Fruit fly (Drosophila melanogaster) whole organism: Measurements from ENCODE around the gene CG13972.

Experiments
- CG8478 ChIP-seq: fragments of >200 bp; optimal IDR thresholded peaks from 2 replicates; lab custom pipeline; 2018; ENCODE audit warnings: inconsistent platforms
- Dll ChIP-seq: fragments of >200 bp; optimal IDR thresholded peaks from 2 replicates; lab custom pipeline; 2017
- EcR ChIP-seq, 2 experiments: fragments of >200 bp; optimal IDR thresholded peaks; 2 replicates each; lab custom pipeline; 2017; ENCODE audit warnings: missing biosample characterization in 2 of 2, missing genetic modification characterization in 2 of 2, missing genetic modification reagents in 2 of 2
- pan ChIP-seq: fragments of >200 bp; optimal IDR thresholded peaks from 2 replicates; lab custom pipeline; 2017
- psq ChIP-seq: fragments of >200 bp; optimal IDR thresholded peaks from 2 replicates; lab custom pipeline; 2017
- usp ChIP-seq: fragments of >200 bp; optimal IDR thresholded peaks from 2 replicates; lab custom pipeline; 2017; ENCODE audit warnings: missing biosample characterization, missing genetic modification characterization, mixed read lengths

CG13972 gene

dm6 chr3R:27517157-27517556, at the start of gene CG13972:
TSS of gene CG13972 (minus strand) at chr3R:27517257.
- no peak for TF ChIP-seq pan
- no peak for TF ChIP-seq Dll (lab: Kevin White, UChicago)

- TF ChIP-seq psq (no peak), usp (GFP tag; lab: Kevin White, UChicago) (no peak), CG8478 (no peak), EcR (GFP tag; optimal IDR thresholded peaks at IDR 0.05; lab: Kevin White, UChicago) (no peak), Dll (lab: Kevin White, UChicago) (no peak), pan (no peak)
Observed at dm6 chr3R:27561114-27561513, 44.1 kb upstream of the CG13972 start, which contains the start of gene CG5646. TSS of gene CG5646 (minus strand) at chr3R:27561319.

DNA sequence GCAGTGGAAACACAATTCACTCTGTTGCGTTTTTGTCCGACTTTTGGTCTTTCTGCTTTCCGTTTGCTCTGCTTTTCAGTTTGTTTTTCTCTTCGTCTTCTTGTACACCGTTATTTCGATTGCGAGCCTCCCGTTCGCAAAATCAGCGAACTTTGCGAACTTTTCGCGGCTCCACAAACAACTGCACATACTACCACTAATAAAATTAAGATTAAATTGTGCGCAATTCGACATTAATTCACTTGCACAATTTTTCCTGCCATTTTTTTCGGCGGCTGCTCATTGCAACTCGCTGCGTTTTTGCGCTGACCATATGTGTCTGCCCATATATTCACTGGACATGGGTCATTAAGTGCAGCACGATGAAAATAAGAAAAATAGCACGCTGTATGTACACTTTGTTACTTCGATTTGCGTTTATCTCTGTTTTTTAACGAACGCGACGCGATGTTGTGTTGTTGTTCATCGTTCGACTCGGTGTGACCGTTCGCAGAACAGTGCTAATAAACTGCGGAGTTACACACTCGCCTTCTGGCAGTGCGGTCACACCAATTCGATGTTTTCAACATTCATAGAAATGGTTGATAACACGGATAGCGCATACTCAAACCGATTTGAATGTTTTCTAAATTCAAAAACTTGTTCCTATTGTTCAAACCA, 41.7 kb upstream of the CG13972 start, which contains the start of gene Klp98A:
Gene Klp98A (minus strand): TSS at position 486 of the 660 bp plus-strand sequence.
- TF ChIP-seq CG8478 (no peak), usp (GFP tag; lab: Kevin White, UChicago) (no peak)

DNA sequence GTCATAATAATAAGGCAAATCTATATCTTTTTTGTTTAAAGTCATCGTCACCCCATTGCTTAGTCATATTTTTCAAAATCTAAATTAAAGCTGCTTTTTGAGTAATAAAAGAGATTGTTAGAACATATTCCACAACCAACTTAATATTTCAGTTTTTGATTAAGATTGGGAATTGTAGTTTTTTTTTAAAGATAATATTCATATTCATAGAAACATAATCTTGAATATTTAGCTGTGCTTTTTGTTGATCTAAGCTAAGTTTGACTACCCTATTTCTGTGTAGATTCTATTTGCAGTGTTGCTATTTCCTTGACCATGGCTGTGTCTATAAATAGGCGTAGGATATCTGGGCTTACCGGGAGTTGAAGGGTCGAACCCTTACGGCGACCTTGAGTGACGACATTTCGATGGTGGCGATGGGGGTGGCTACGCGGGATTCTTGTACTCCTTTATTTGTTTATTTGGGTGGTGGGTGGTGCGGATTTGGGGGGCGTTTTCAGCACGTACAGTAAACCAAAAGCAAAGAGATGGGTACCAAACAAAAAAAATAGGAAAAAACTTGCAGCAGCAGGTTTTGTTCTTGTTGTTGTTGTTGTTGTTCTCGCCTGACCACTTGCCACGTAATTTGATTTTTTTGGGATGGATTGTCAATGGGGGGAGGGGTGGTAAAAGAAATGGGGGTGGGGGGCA, 41.1 kb upstream of the CG13972 start:
- TF ChIP-seq pan: no peak
- no peak for TF ChIP-seq Dll (lab: Kevin White, UChicago)
- no peak for TF ChIP-seq CG8478
- no peak for TF ChIP-seq EcR (GFP tag; optimal IDR thresholded peaks at IDR 0.05; lab: Kevin White, UChicago)
- no peak for TF ChIP-seq psq
- TF ChIP-seq usp (GFP tag; lab: Kevin White, UChicago): no peak

- TF ChIP-seq Dll (lab: Kevin White, UChicago): no peak
- no peak for TF ChIP-seq usp (GFP tag; lab: Kevin White, UChicago)
- no peak for TF ChIP-seq pan
- no peak for TF ChIP-seq psq
- no peak for TF ChIP-seq CG8478
- TF ChIP-seq EcR (GFP tag; optimal IDR thresholded peaks at IDR 0.05; lab: Kevin White, UChicago): no peak
Observed at dm6 chr3R:27556972-27557371, 39.9 kb upstream of the CG13972 start.

DNA sequence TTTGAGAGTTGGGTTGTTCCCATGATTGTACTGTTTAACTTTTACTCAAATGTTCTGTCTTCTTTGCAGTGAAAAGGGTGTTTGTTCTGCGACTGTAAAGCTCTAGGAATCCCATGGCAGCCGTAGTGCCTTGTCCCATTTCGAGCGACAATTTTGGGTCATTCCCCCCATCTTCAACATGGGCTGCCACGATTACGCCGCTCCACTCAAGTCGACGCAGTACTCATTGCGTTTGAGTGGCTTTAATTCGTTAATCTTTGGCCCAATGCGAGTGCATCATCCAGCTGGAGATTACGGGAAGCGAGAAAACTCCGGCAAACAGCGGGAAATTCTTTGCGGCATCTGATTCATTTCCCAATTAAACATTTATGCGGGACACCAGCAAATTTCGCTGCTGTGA, 39.4 kb upstream of the CG13972 start:
- no peak for TF ChIP-seq usp (GFP tag; lab: Kevin White, UChicago)
- TF ChIP-seq pan: no peak
- no peak for TF ChIP-seq Dll (lab: Kevin White, UChicago)
- TF ChIP-seq EcR (GFP tag; optimal IDR thresholded peaks at IDR 0.05; lab: Kevin White, UChicago): no peak
- TF ChIP-seq psq: no peak
- no peak for TF ChIP-seq CG8478

- TF ChIP-seq Dll (lab: Kevin White, UChicago) (no peak), pan (no peak), CG8478 (no peak), EcR (GFP tag; optimal IDR thresholded peaks at IDR 0.05; lab: Kevin White, UChicago) (no peak)
Observed at dm6 chr3R:27555853-27556252, 38.8 kb upstream of the CG13972 start.

dm6 chr3R:27554964-27555363, 37.9 kb upstream of the CG13972 start:
- TF ChIP-seq usp (GFP tag; lab: Kevin White, UChicago) (no peak), psq (no peak), Dll (lab: Kevin White, UChicago) (no peak), CG8478 (no peak)

dm6 chr3R:27553921-27554320, 36.9 kb upstream of the CG13972 start:
- TF ChIP-seq Dll (lab: Kevin White, UChicago) (no peak), usp (GFP tag; lab: Kevin White, UChicago) (no peak)

DNA sequence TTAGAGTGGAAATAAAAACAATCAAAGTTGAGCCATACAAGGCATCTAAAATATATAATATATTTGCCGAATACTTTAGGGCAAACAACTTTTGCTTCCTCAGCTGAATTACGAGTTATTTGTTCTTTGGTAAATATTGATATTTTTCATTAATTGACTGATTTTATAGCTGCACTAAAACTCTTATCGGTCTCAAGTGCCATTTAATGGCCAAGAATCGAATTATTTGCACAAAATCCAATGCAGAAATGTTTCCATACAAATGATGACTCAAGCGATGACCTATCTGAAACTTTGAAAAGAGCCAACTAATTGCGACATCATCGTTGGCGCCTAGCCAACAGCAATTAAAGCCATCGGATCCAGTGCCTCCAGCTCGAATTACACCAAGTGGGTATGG, 36.3 kb upstream of the CG13972 start:
- TF ChIP-seq psq: no peak
- no peak for TF ChIP-seq EcR (GFP tag; optimal IDR thresholded peaks at IDR 0.05; lab: Kevin White, UChicago)
- TF ChIP-seq CG8478: no peak
- TF ChIP-seq pan: no peak
- no peak for TF ChIP-seq usp (GFP tag; lab: Kevin White, UChicago)
- TF ChIP-seq Dll (lab: Kevin White, UChicago): no peak

DNA sequence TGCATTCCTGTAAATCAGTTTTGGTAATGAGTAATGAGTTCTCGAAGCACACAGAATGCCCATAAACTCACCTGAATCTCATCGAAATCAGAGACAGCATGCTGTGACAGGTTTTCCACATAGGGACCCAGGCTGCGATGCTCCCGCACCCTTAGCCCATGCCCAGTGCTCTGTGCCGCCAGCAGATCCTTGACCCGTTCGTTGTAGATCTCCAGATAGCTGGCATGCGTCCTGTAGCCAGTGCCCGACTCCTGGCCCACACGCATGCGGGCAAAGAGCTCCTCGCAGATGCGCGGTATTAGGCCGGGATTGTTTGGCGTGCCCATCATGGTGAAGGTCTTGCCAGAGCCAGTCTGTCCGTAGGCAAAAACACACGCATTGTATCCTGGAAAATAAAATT, 35.7 kb upstream of the CG13972 start:
- TF ChIP-seq Dll (lab: Kevin White, UChicago): no peak
- TF ChIP-seq pan: no peak
- TF ChIP-seq CG8478: no peak
- TF ChIP-seq psq: no peak
- TF ChIP-seq usp (GFP tag; lab: Kevin White, UChicago): no peak
- no peak for TF ChIP-seq EcR (GFP tag; optimal IDR thresholded peaks at IDR 0.05; lab: Kevin White, UChicago)

dm6 chr3R:27547378-27547949, 30.4 kb upstream of the CG13972 start:
- TF ChIP-seq pan (no peak), EcR (GFP tag; optimal IDR thresholded peaks at IDR 0.05; lab: Kevin White, UChicago) (no peak), CG8478 (no peak), Dll (lab: Kevin White, UChicago) (no peak), usp (GFP tag; lab: Kevin White, UChicago) (no peak), psq (no peak)

- TF ChIP-seq CG8478 (no peak), usp (GFP tag; lab: Kevin White, UChicago) (no peak), pan (no peak), Dll (lab: Kevin White, UChicago) (no peak), EcR (GFP tag; optimal IDR thresholded peaks at IDR 0.05; lab: Kevin White, UChicago) (no peak), psq (no peak)
Observed at dm6 chr3R:27545752-27546151, 28.7 kb upstream of the CG13972 start, which contains the start of gene Gr98d. TSS of gene Gr98d (plus strand) at chr3R:27546052.
